Fruit fly (Drosophila melanogaster) whole organism, embryonic: Measurements from ENCODE around the gene Nse4.

ENCODE experiments used
- CG8388 ChIP-seq: fragments of 200-800 bp; sonication (Bioruptor generic); optimal IDR thresholded peaks from 2 replicates; lab custom pipeline; 2019; ENCODE audit warnings: missing biosample characterization, mild to moderate bottlenecking, missing genetic modification characterization, moderate library complexity
- Eip74EF ChIP-seq, 2 experiments: fragments of 200-800 bp in 1 of 2; fragments of >200 bp in 1 of 2; sonication (Bioruptor generic) in 1 of 2; optimal IDR thresholded peaks; 2 replicates each; lab custom pipeline; 2017 to 2019; ENCODE audit warnings: missing biosample characterization in 2 of 2, missing genetic modification characterization in 2 of 2, mild to moderate bottlenecking in 1 of 2, moderate library complexity in 1 of 2

DNA sequence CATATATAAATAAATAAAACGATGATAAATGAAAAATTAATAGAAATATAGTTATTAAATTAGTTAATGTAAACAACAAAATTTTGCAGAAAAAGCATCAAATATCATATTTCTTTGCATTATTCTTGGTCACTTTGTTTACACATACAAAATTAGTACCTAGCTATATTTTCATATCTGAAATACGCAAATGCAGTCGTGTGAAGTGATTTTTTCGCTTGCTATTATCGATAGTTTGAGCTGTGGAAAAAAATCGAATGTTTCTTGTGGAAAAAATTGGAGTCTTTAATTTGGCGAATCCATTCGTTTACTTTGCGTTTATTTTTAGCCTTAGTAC is 42.8 kb upstream of the Nse4 start, which contains the start of gene Cnot4:
- TF ChIP-seq Eip74EF (GFP tag; optimal IDR thresholded peaks at IDR 0.05; lab: Kevin White, UChicago) (no peak), CG8388 (GFP tag; lab: Kevin White, UChicago) (no peak)
